Fruit fly (Drosophila melanogaster) whole organism, embryonic: Measurements from ENCODE around the gene CG6142.
A peak's percentile ranks its signal among the peaks of the same experiment; 100 is the strongest.

ENCODE experiments used
- Aef1 ChIP-seq: fragments of 200-800 bp; sonication (Bioruptor generic); IDR thresholded peaks from 3 replicates; pipeline ENCODE4 v1.3.6; 2022; ENCODE audit warnings: missing biosample characterization, missing genetic modification characterization
- B-H1 ChIP-seq: fragments of 200-800 bp; sonication (Bioruptor generic); IDR thresholded peaks from 3 replicates; pipeline ENCODE4 v1.3.6; 2022; ENCODE audit warnings: missing biosample characterization, missing genetic modification characterization
- Bdp1 ChIP-seq: fragments of 200-800 bp; sonication (Bioruptor generic); optimal IDR thresholded peaks from 3 replicates; lab custom pipeline; 2016; ENCODE audit warnings: missing biosample characterization, missing genetic modification characterization
- CG11695 ChIP-seq: fragments of 200-800 bp; sonication (Bioruptor generic); IDR thresholded peaks from 3 replicates; pipeline ENCODE4 v1.3.6; 2022; ENCODE audit warnings: missing biosample characterization, missing genetic modification characterization
- CG12942 ChIP-seq: fragments of 200-800 bp; sonication (Bioruptor generic); optimal IDR thresholded peaks from 3 replicates; lab custom pipeline; 2016; ENCODE audit warnings: missing biosample characterization, missing genetic modification characterization
- CG13296 ChIP-seq: fragments of 200-800 bp; sonication (Bioruptor generic); optimal IDR thresholded peaks from 3 replicates; lab custom pipeline; 2018; ENCODE audit warnings: missing biosample characterization, mild to moderate bottlenecking, missing genetic modification characterization
- CG15011 ChIP-seq: fragments of 200-800 bp; sonication (Bioruptor generic); optimal IDR thresholded peaks from 3 replicates; lab custom pipeline; 2018; ENCODE audit warnings: missing biosample characterization, mild to moderate bottlenecking, missing genetic modification characterization
- CG16815 ChIP-seq: fragments of 200-800 bp; sonication (Bioruptor generic); optimal IDR thresholded peaks from 3 replicates; lab custom pipeline; 2017; ENCODE audit warnings: missing biosample characterization, mild to moderate bottlenecking, missing genetic modification characterization
- CG17385 ChIP-seq: fragments of 200-800 bp; sonication (Bioruptor generic); optimal IDR thresholded peaks from 3 replicates; lab custom pipeline; 2018; ENCODE audit warnings: missing biosample characterization, mild to moderate bottlenecking, missing genetic modification characterization
- CG17802 ChIP-seq: fragments of 200-800 bp; sonication (Bioruptor generic); optimal IDR thresholded peaks from 2 replicates; lab custom pipeline; 2018; ENCODE audit warnings: missing biosample characterization, mild to moderate bottlenecking, missing genetic modification characterization, moderate library complexity
- CG2120 ChIP-seq: fragments of 200-800 bp; sonication (Bioruptor generic); optimal IDR thresholded peaks from 3 replicates; lab custom pipeline; 2016; ENCODE audit warnings: missing biosample characterization, missing genetic modification characterization
- CG2712 ChIP-seq: fragments of 200-800 bp; optimal IDR thresholded peaks from 3 replicates; lab custom pipeline; 2019; ENCODE audit warnings: missing biosample characterization, mild to moderate bottlenecking, missing genetic modification characterization, moderate library complexity
- CG3163 ChIP-seq: fragments of 200-800 bp; sonication (Bioruptor generic); optimal IDR thresholded peaks from 3 replicates; lab custom pipeline; 2016; ENCODE audit warnings: missing biosample characterization, missing genetic modification characterization
- CG3847 ChIP-seq: fragments of 200-800 bp; sonication (Bioruptor generic); IDR thresholded peaks from 2 replicates; pipeline ENCODE4 v1.3.6; 2022; ENCODE audit warnings: missing biosample characterization, missing genetic modification characterization
- CG6272 ChIP-seq: fragments of 200-800 bp; sonication (Bioruptor generic); IDR thresholded peaks from 2 replicates; pipeline ENCODE4 v1.3.6; 2022; ENCODE audit warnings: missing biosample characterization, missing genetic modification characterization
- CG6813 ChIP-seq: fragments of 200-800 bp; sonication (Bioruptor generic); optimal IDR thresholded peaks from 2 replicates; lab custom pipeline; 2017; ENCODE audit warnings: missing biosample characterization, missing genetic modification characterization, mild to moderate bottlenecking, moderate library complexity, missing genetic modification reagents
- CG7556 ChIP-seq: fragments of 200-800 bp; sonication (Bioruptor generic); optimal IDR thresholded peaks from 2 replicates; lab custom pipeline; 2017; ENCODE audit warnings: missing biosample characterization, mild to moderate bottlenecking, missing genetic modification characterization
- CG8359 ChIP-seq: fragments of 200-800 bp; sonication (Bioruptor generic); optimal IDR thresholded peaks from 2 replicates; lab custom pipeline; 2017; ENCODE audit warnings: missing biosample characterization, mild to moderate bottlenecking, missing genetic modification characterization, borderline replicate concordance
- CG8944 ChIP-seq: fragments of 200-800 bp; sonication (Bioruptor generic); optimal IDR thresholded peaks from 3 replicates; lab custom pipeline; 2016; ENCODE audit warnings: missing biosample characterization, missing genetic modification characterization
- CG9215 ChIP-seq: fragments of 200-800 bp; sonication (Bioruptor generic); IDR thresholded peaks from 2 replicates; pipeline ENCODE4 v1.3.6; 2022; ENCODE audit warnings: missing biosample characterization, missing genetic modification characterization
- CG9817 ChIP-seq: fragments of 200-800 bp; sonication (Bioruptor generic); optimal IDR thresholded peaks from 2 replicates; lab custom pipeline; 2018; ENCODE audit warnings: missing biosample characterization, mild to moderate bottlenecking, missing genetic modification characterization, moderate library complexity
- CHES-1-like ChIP-seq: fragments of 200-800 bp; sonication (Bioruptor generic); optimal IDR thresholded peaks from 2 replicates; lab custom pipeline; 2016; ENCODE audit warnings: missing biosample characterization, missing genetic modification characterization
- Dip2 ChIP-seq: fragments of 200-800 bp; sonication (Bioruptor generic); IDR thresholded peaks from 2 replicates; pipeline ENCODE4 v1.3.6; 2022; ENCODE audit warnings: missing biosample characterization, missing genetic modification characterization
- H15 ChIP-seq: fragments of 200-800 bp; sonication (Bioruptor generic); IDR thresholded peaks from 3 replicates; pipeline ENCODE4 v1.3.6; 2022; ENCODE audit warnings: missing biosample characterization, missing genetic modification characterization
- HLHmδ ChIP-seq: fragments of 200-800 bp; sonication (Bioruptor generic); optimal IDR thresholded peaks from 2 replicates; lab custom pipeline; 2018; ENCODE audit warnings: missing biosample characterization, mild to moderate bottlenecking, missing genetic modification characterization, moderate library complexity
- Hr3 ChIP-seq: fragments of 200-800 bp; sonication (Bioruptor generic); optimal IDR thresholded peaks from 3 replicates; lab custom pipeline; 2016; ENCODE audit warnings: missing biosample characterization, missing genetic modification characterization
- Hr78 ChIP-seq, 2 experiments: fragments of 200-800 bp in 1 of 2; fragments of >200 bp in 1 of 2; sonication (Bioruptor generic) in 1 of 2; optimal IDR thresholded peaks; 2 replicates each; lab custom pipeline; 2017 to 2019; ENCODE audit warnings: missing biosample characterization in 2 of 2, missing genetic modification characterization in 2 of 2, mild to moderate bottlenecking in 1 of 2, moderate library complexity in 1 of 2
- Hsf ChIP-seq: fragments of 200-800 bp; sonication (Bioruptor generic); optimal IDR thresholded peaks from 3 replicates; lab custom pipeline; 2016; ENCODE audit warnings: missing biosample characterization, missing genetic modification characterization
- Myb ChIP-seq: fragments of 200-800 bp; sonication (Bioruptor generic); optimal IDR thresholded peaks from 2 replicates; lab custom pipeline; 2016; ENCODE audit warnings: missing biosample characterization, missing genetic modification characterization
- NC2β ChIP-seq: fragments of 200-800 bp; sonication (Bioruptor generic); optimal IDR thresholded peaks from 2 replicates; lab custom pipeline; 2016; ENCODE audit warnings: missing biosample characterization, missing genetic modification characterization
- Ssrp ChIP-seq: fragments of 200-800 bp; sonication (Bioruptor generic); optimal IDR thresholded peaks from 2 replicates; lab custom pipeline; 2018; ENCODE audit warnings: missing biosample characterization, mild to moderate bottlenecking, missing genetic modification characterization, moderate library complexity
- ap ChIP-seq: fragments of 200-800 bp; sonication (Bioruptor generic); IDR thresholded peaks from 2 replicates; pipeline ENCODE4 v1.3.6; 2022; ENCODE audit warnings: missing biosample characterization, missing genetic modification characterization
- ara ChIP-seq: fragments of 200-800 bp; sonication (Bioruptor generic); IDR thresholded peaks from 2 replicates; pipeline ENCODE4 v1.3.6; 2022; ENCODE audit warnings: missing biosample characterization, missing genetic modification characterization
- cato ChIP-seq: fragments of 200-800 bp; sonication (Bioruptor generic); optimal IDR thresholded peaks from 2 replicates; lab custom pipeline; 2016; ENCODE audit warnings: missing biosample characterization, missing genetic modification characterization, borderline replicate concordance
- chm ChIP-seq: fragments of 200-800 bp; sonication (Bioruptor generic); IDR thresholded peaks from 2 replicates; pipeline ENCODE4 v1.3.6; 2022; ENCODE audit warnings: missing biosample characterization, missing genetic modification characterization
- croc ChIP-seq: fragments of 200-800 bp; sonication (Bioruptor generic); conservative IDR thresholded peaks from 3 replicates; pipeline ENCODE4 v1.3.6; 2022; ENCODE audit warnings: missing biosample characterization, missing genetic modification characterization
- gcm2 ChIP-seq: fragments of 200-800 bp; sonication (Bioruptor generic); optimal IDR thresholded peaks from 2 replicates; lab custom pipeline; 2016; ENCODE audit warnings: missing biosample characterization, missing genetic modification characterization
- h ChIP-seq: fragments of >200 bp; optimal IDR thresholded peaks from 2 replicates; lab custom pipeline; 2017
- ham ChIP-seq: fragments of 200-800 bp; sonication (Bioruptor generic); IDR thresholded peaks from 2 replicates; pipeline ENCODE4 v1.3.6; 2022; ENCODE audit warnings: missing biosample characterization, missing genetic modification characterization
- hb ChIP-seq: fragments of 200-800 bp; sonication (Bioruptor generic); IDR thresholded peaks from 3 replicates; pipeline ENCODE4 v1.3.6; 2022; ENCODE audit warnings: missing biosample characterization, missing genetic modification characterization; ENCODE audit not compliant: partially characterized antibody
- knrl ChIP-seq: fragments of 200-800 bp; sonication (Bioruptor generic); IDR thresholded peaks from 3 replicates; pipeline ENCODE4 v1.3.6; 2022; ENCODE audit warnings: missing biosample characterization, missing genetic modification characterization; ENCODE audit not compliant: partially characterized antibody
- pan ChIP-seq, 4 experiments: fragments of >200 bp in 3 of 4; fragments of 200-800 bp in 1 of 4; sonication (Bioruptor generic) in 1 of 4; optimal IDR thresholded peaks in 3 of 4; IDR thresholded peaks in 1 of 4; 2 replicates each; pipeline versions ENCODE4 v1.3.6 to Lab custom; 2017 to 2022; ENCODE audit warnings: missing biosample characterization in 2 of 4, missing genetic modification characterization in 2 of 4, mixed read lengths in 1 of 4
- pfk ChIP-seq: fragments of 200-800 bp; sonication (Bioruptor generic); optimal IDR thresholded peaks from 2 replicates; lab custom pipeline; 2018; ENCODE audit warnings: missing biosample characterization, mild to moderate bottlenecking, missing genetic modification characterization, moderate library complexity
- prd ChIP-seq, 3 experiments: fragments of >200 bp in 2 of 3; fragments of 200-800 bp in 1 of 3; sonication (Bioruptor generic) in 1 of 3; optimal IDR thresholded peaks in 2 of 3; IDR thresholded peaks in 1 of 3; 2 replicates in 2 of 3; 3 replicates in 1 of 3; pipeline versions ENCODE4 v1.3.6 to Lab custom; 2017 to 2022; ENCODE audit warnings: missing biosample characterization in 1 of 3, missing genetic modification characterization in 1 of 3
- sisA ChIP-seq: fragments of 200-800 bp; sonication (Bioruptor generic); IDR thresholded peaks from 2 replicates; pipeline ENCODE4 v1.3.6; 2022; ENCODE audit warnings: missing biosample characterization, missing genetic modification characterization
- tin ChIP-seq: fragments of 200-800 bp; sonication (Bioruptor generic); optimal IDR thresholded peaks from 3 replicates; lab custom pipeline; 2016; ENCODE audit warnings: missing biosample characterization, missing genetic modification characterization
- tx ChIP-seq: fragments of 200-800 bp; sonication (Bioruptor generic); optimal IDR thresholded peaks from 2 replicates; lab custom pipeline; 2016; ENCODE audit warnings: missing biosample characterization, missing genetic modification characterization
- unc-4 ChIP-seq: fragments of 200-800 bp; sonication (Bioruptor generic); IDR thresholded peaks from 2 replicates; pipeline ENCODE4 v1.3.6; 2022; ENCODE audit warnings: missing biosample characterization, missing genetic modification characterization; ENCODE audit not compliant: partially characterized antibody
- zen ChIP-seq: fragments of 200-800 bp; sonication (Bioruptor generic); optimal IDR thresholded peaks from 3 replicates; lab custom pipeline; 2018; ENCODE audit warnings: missing biosample characterization, mild to moderate bottlenecking, missing genetic modification characterization, moderate library complexity

The CG6142 gene

DNA sequence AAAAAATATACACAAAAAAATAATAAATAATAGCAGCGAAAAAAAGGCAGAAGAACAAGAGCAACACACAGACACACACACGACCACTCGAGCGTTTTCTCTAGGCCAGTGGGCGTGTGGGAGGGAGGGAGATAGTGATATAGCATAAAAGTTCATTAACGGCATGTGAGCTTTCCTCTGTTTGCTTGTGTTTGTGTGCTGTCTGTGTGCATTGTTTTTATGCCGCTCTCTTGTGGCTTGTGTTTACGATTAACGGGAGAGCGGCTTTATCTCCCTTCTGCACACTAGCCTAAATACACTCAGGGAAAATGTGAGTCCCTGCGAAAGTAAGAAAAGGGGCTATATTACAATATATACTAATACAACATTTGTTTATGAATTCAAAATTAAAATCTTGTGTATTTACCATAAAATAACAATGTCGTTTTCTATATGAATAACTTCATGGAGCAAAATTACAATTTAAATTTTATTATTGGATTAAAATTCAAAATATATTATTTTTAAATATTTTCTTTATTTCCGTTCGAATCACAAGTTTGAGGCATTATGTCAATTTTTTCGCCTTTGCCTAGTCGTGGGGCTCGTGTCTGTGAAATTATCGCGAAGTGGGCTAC, 15.4 kb upstream of the CG6142 start (continued):
- TF ChIP-seq CG11695 = peak; percentile 57; the same call in 2 of the 3 replicates
- TF ChIP-seq CG3847 (GFP tag; lab: Robert Waterston, UW) = peak; percentile 48; the same call in 1 of the 2 replicates
- TF ChIP-seq chm = no peak
- no peak for TF ChIP-seq CG3163 (GFP tag; lab: Kevin White, UChicago)
- no peak for TF ChIP-seq tx (GFP tag; lab: Kevin White, UChicago)
- no peak for TF ChIP-seq Dip2
- no peak for TF ChIP-seq CG6272 (GFP tag; lab: Robert Waterston, UW)
- TF ChIP-seq Hr3 (GFP tag; lab: Kevin White, UChicago) = peak; percentile 21
- TF ChIP-seq Hsf = peak; percentile 12
- TF ChIP-seq CG16815 = no peak
- peak; percentile 27 for TF ChIP-seq tin (GFP tag; lab: Kevin White, UChicago)
- TF ChIP-seq CG2712 (tag; lab: Kevin White, UChicago) = peak; percentile 62
- no peak for TF ChIP-seq CG8944
- no peak for TF ChIP-seq sisA (GFP tag; lab: Robert Waterston, UW)
- TF ChIP-seq ham (GFP tag; lab: Robert Waterston, UW) = no peak
- TF ChIP-seq croc (GFP tag; lab: Robert Waterston, UW) = no peak; the same call in 2 of the 3 replicates
- peak; percentile 43 for TF ChIP-seq CG9215 (GFP tag; lab: Robert Waterston, UW)
- TF ChIP-seq HLHmδ (GFP tag; lab: Kevin White, UChicago) = no peak
- peak; percentile 78 for TF ChIP-seq CG17385 (GFP tag; lab: Kevin White, UChicago)
- TF ChIP-seq h (lab: Kevin White, UChicago) = no peak
- no peak for TF ChIP-seq unc-4 (GFP tag; lab: Robert Waterston, UW)
- TF ChIP-seq CG2120 (GFP tag; lab: Kevin White, UChicago) = peak; percentile 55
- TF ChIP-seq CG9817 (tag; lab: Kevin White, UChicago) = no peak
- no peak for TF ChIP-seq CHES-1-like (GFP tag; lab: Kevin White, UChicago)
- no peak for TF ChIP-seq pfk (GFP tag; lab: Kevin White, UChicago)
- TF ChIP-seq pan (optimal IDR thresholded peaks at IDR 0.05; lab: Kevin White, UChicago) = no peak
- peak in 1 of 2 experiments; percentile 57 for TF ChIP-seq pan (GFP tag; optimal IDR thresholded peaks at IDR 0.05 in 1 of 2, IDR thresholded peaks at IDR 0.05 in 1 of 2)
- no peak for TF ChIP-seq H15 (GFP tag; lab: Robert Waterston, UW)
- no peak for TF ChIP-seq cato
- no peak for TF ChIP-seq prd (optimal IDR thresholded peaks at IDR 0.05; lab: Kevin White, UChicago)
- TF ChIP-seq prd (GFP tag; IDR thresholded peaks at IDR 0.05; lab: Robert Waterston, UW) = 0 out of 3 replicates have a peak, but pooled peaks have one; percentile 13
- no peak for TF ChIP-seq CG15011 (GFP tag; lab: Kevin White, UChicago)
- peak; percentile 28 for TF ChIP-seq CG13296 (GFP tag; lab: Kevin White, UChicago)
- no peak for TF ChIP-seq Bdp1 (GFP tag; lab: Kevin White, UChicago)
- TF ChIP-seq Aef1 (GFP tag; lab: Robert Waterston, UW) = no peak
- TF ChIP-seq ap (GFP tag; lab: Robert Waterston, UW) = no peak
- TF ChIP-seq CG17802 (tag; lab: Kevin White, UChicago) = no peak
- TF ChIP-seq hb (GFP tag; lab: Robert Waterston, UW) = no peak
- no peak for TF ChIP-seq Hr78 (GFP tag; optimal IDR thresholded peaks at IDR 0.05; lab: Kevin White, UChicago)
- TF ChIP-seq CG8359 (GFP tag; lab: Kevin White, UChicago) = no peak
- no peak for TF ChIP-seq Myb (GFP tag; lab: Kevin White, UChicago)
- TF ChIP-seq CG7556 (GFP tag; lab: Kevin White, UChicago) = peak; percentile 79
- no peak for TF ChIP-seq knrl (GFP tag; lab: Robert Waterston, UW)
- TF ChIP-seq B-H1 (GFP tag; lab: Robert Waterston, UW) = no peak
- peak; percentile 46 for TF ChIP-seq Ssrp
- peak; percentile 3 for TF ChIP-seq CG12942 (GFP tag; lab: Kevin White, UChicago)
- TF ChIP-seq gcm2 (GFP tag; lab: Kevin White, UChicago) = no peak
- TF ChIP-seq zen (tag; lab: Kevin White, UChicago) = no peak
- TF ChIP-seq ara (GFP tag; lab: Robert Waterston, UW) = no peak
- TF ChIP-seq NC2β = no peak
- TF ChIP-seq CG6813 (GFP tag; lab: Kevin White, UChicago) = peak; percentile 50
